Comparison of ENCODE assay signal across 1 fruit fly cellular context in the genomic region with DNA sequence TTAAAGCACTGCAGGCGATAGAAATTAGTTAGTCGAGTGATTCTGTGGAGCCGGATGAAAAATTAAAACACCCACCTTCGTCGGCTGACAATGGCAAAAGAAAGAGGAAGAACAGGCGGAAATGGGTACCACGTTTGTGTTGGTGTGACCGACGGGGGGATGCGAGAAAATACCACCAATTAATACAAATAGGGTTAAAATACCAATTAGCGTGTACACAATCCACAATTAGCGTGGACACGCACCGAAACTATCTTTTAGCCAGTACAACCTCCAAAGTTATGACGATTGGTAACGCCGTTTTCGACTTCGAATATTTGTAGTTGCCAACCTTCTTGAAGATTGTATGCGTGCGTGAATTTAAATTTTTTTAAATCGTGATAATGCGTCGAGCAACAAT.
A peak's percentile ranks its signal among the peaks of the same experiment; 100 is the strongest.
TF ChIP-seq lines count a peak whose summit lies in the region.

RpL30 (minus strand) TSS at position 177 of the 400 bp plus-strand sequence.

TF ChIP-seq in whole organism, embryonic, 481 proteins besides CTCF, POLR2A, EP300 and RAD21 (continued from another document and continues in another):
- TF ChIP-seq chinmo (GFP tag; IDR thresholded peaks at IDR 0.05; lab: Robert Waterston, UW; ENCODE audit: partially characterized antibody), result peak; percentile 86; the same call in 3 of the 4 replicates
- TF ChIP-seq CG11723 (GFP tag; optimal IDR thresholded peaks at IDR 0.05; lab: Kevin White, UChicago), result peak; percentile 89
- TF ChIP-seq CG3726 (GFP tag; IDR thresholded peaks at IDR 0.05; lab: Robert Waterston, UW), result peak; percentile 81
- TF ChIP-seq fu2 (GFP tag; optimal IDR thresholded peaks at IDR 0.05; lab: Kevin White, UChicago), result peak; percentile 77
- TF ChIP-seq CG34376 (GFP tag; optimal IDR thresholded peaks at IDR 0.05; lab: Kevin White, UChicago), result peak; percentile 98
- peak; percentile 91 for TF ChIP-seq gsb-n (tag; optimal IDR thresholded peaks at IDR 0.05; lab: Kevin White, UChicago)
- peak; percentile 95 for TF ChIP-seq CG6854 (GFP tag; optimal IDR thresholded peaks at IDR 0.05; lab: Kevin White, UChicago)
- peak; percentile 63; the same call in 1 of the 2 replicates for TF ChIP-seq toy (GFP tag; IDR thresholded peaks at IDR 0.05; lab: Robert Waterston, UW)
- TF ChIP-seq slbo (GFP tag; IDR thresholded peaks at IDR 0.05; lab: Robert Waterston, UW), result peak; percentile 80
- no peak for TF ChIP-seq zen2 (GFP tag; IDR thresholded peaks at IDR 0.05; lab: Robert Waterston, UW; ENCODE audit: partially characterized antibody)
- TF ChIP-seq CG7271 (tag; optimal IDR thresholded peaks at IDR 0.05; lab: Kevin White, UChicago), result peak; percentile 95
- peak; percentile 83 for TF ChIP-seq pfk (GFP tag; optimal IDR thresholded peaks at IDR 0.05; lab: Kevin White, UChicago)
- TF ChIP-seq Hmr (GFP tag; optimal IDR thresholded peaks at IDR 0.05; lab: Kevin White, UChicago), result peak; percentile 99
- peak; percentile 84 for TF ChIP-seq ewg (GFP tag; optimal IDR thresholded peaks at IDR 0.05; lab: Kevin White, UChicago)
- peak; percentile 85 for TF ChIP-seq CG11695 (GFP tag; IDR thresholded peaks at IDR 0.05; lab: Robert Waterston, UW)
- TF ChIP-seq CG6765 (GFP tag; optimal IDR thresholded peaks at IDR 0.05; lab: Kevin White, UChicago), result peak; percentile 97
- TF ChIP-seq CG9876 (GFP tag; optimal IDR thresholded peaks at IDR 0.05; lab: Kevin White, UChicago), result peak; percentile 94
- TF ChIP-seq kah (GFP tag; optimal IDR thresholded peaks at IDR 0.05; lab: Kevin White, UChicago), result peak; percentile 88
- TF ChIP-seq ERR (GFP tag; optimal IDR thresholded peaks at IDR 0.05; lab: Kevin White, UChicago), result peak; percentile 80
- peak; percentile 86 for TF ChIP-seq CG31365 (tag; optimal IDR thresholded peaks at IDR 0.05; lab: Kevin White, UChicago)
- TF ChIP-seq CG1529 (GFP tag; optimal IDR thresholded peaks at IDR 0.05; lab: Kevin White, UChicago), result peak; percentile 85
- peak; percentile 41; the same call in 1 of the 2 replicates for TF ChIP-seq CG32772 (GFP tag; IDR thresholded peaks at IDR 0.05; lab: Robert Waterston, UW)
- TF ChIP-seq Pdp1 (GFP tag; optimal IDR thresholded peaks at IDR 0.05; lab: Kevin White, UChicago), result peak; percentile 70 to 92
- peak; percentile 83; the same call in 1 of the 2 replicates for TF ChIP-seq ham (GFP tag; IDR thresholded peaks at IDR 0.05; lab: Robert Waterston, UW)
- TF ChIP-seq Vsx1 (GFP tag; optimal IDR thresholded peaks at IDR 0.05; lab: Kevin White, UChicago), result peak; percentile 90
- TF ChIP-seq usp (GFP tag; optimal IDR thresholded peaks at IDR 0.05; lab: Kevin White, UChicago), result no peak
- TF ChIP-seq H15 (GFP tag; IDR thresholded peaks at IDR 0.05; lab: Robert Waterston, UW), result peak; percentile 87
- 0 out of 2 replicates have a peak, but pooled peaks have one; percentile 39 for TF ChIP-seq esg (GFP tag; conservative IDR thresholded peaks at IDR 0.05; lab: Robert Waterston, UW)
- TF ChIP-seq kay (GFP tag; optimal IDR thresholded peaks at IDR 0.05; lab: Kevin White, UChicago), result peak; percentile 59
- peak; percentile 78 for TF ChIP-seq CG17361 (GFP tag; IDR thresholded peaks at IDR 0.05; lab: Robert Waterston, UW)
- peak; percentile 84 for TF ChIP-seq ase (GFP tag; IDR thresholded peaks at IDR 0.05; lab: Robert Waterston, UW)
- peak; percentile 100 for TF ChIP-seq gfzf (GFP tag; optimal IDR thresholded peaks at IDR 0.05; lab: Kevin White, UChicago)
- no peak for TF ChIP-seq pan (optimal IDR thresholded peaks at IDR 0.05; lab: Kevin White, UChicago)
- peak in 1 of 2 experiments; percentile 85 for TF ChIP-seq pan (GFP tag; optimal IDR thresholded peaks at IDR 0.05 in 1 of 2, IDR thresholded peaks at IDR 0.05 in 1 of 2)
- TF ChIP-seq CG8388 (GFP tag; optimal IDR thresholded peaks at IDR 0.05; lab: Kevin White, UChicago), result peak; percentile 82
- peak; percentile 75 for TF ChIP-seq Bdp1 (GFP tag; optimal IDR thresholded peaks at IDR 0.05; lab: Kevin White, UChicago)
- peak; percentile 56 for TF ChIP-seq CG32767 (GFP tag; IDR thresholded peaks at IDR 0.05; lab: Robert Waterston, UW)
- peak; percentile 95 for TF ChIP-seq ash1 (GFP tag; optimal IDR thresholded peaks at IDR 0.05; lab: Kevin White, UChicago)
- TF ChIP-seq chif (GFP tag; optimal IDR thresholded peaks at IDR 0.05; lab: Kevin White, UChicago), result peak; percentile 70 to 87
- TF ChIP-seq nau (GFP tag; optimal IDR thresholded peaks at IDR 0.05; lab: Kevin White, UChicago), result peak; percentile 91
- peak; percentile 70 for TF ChIP-seq CG8765 (GFP tag; IDR thresholded peaks at IDR 0.05; lab: Robert Waterston, UW)
- TF ChIP-seq CG14860 (GFP tag; IDR thresholded peaks at IDR 0.05; lab: Robert Waterston, UW; ENCODE audit: partially characterized antibody), result no peak
- peak in 1 of 3 experiments; percentile 90 for TF ChIP-seq Stat92E (GFP tag; optimal IDR thresholded peaks at IDR 0.05; lab: Kevin White, UChicago)
- peak; percentile 97 for TF ChIP-seq CG1603 (tag; optimal IDR thresholded peaks at IDR 0.05; lab: Kevin White, UChicago)
- TF ChIP-seq tll (GFP tag; optimal IDR thresholded peaks at IDR 0.05; lab: Kevin White, UChicago), result peak in 1 of 2 experiments; percentile 23
- peak; percentile 19; the same call in 1 of the 2 replicates for TF ChIP-seq sna (GFP tag; IDR thresholded peaks at IDR 0.05; lab: Robert Waterston, UW; ENCODE audit: partially characterized antibody)
- peak; percentile 92 for TF ChIP-seq CG10267 (tag; optimal IDR thresholded peaks at IDR 0.05; lab: Kevin White, UChicago)
- peak; percentile 79 for TF ChIP-seq cwo (GFP tag; optimal IDR thresholded peaks at IDR 0.05; lab: Kevin White, UChicago)
- TF ChIP-seq D19B (GFP tag; optimal IDR thresholded peaks at IDR 0.05; lab: Kevin White, UChicago), result peak; percentile 42
- peak; percentile 45 for TF ChIP-seq D19A (tag; optimal IDR thresholded peaks at IDR 0.05; lab: Kevin White, UChicago)
- peak; percentile 50; the same call in 1 of the 2 replicates for TF ChIP-seq dimm (GFP tag; IDR thresholded peaks at IDR 0.05; lab: Robert Waterston, UW)
- peak; percentile 83 for TF ChIP-seq CG18011 (GFP tag; optimal IDR thresholded peaks at IDR 0.05; lab: Kevin White, UChicago)
- peak; percentile 43; the same call in 1 of the 2 replicates for TF ChIP-seq CG7372 (GFP tag; IDR thresholded peaks at IDR 0.05; lab: Robert Waterston, UW)
- peak; percentile 65 for TF ChIP-seq CG1602 (GFP tag; optimal IDR thresholded peaks at IDR 0.05; lab: Kevin White, UChicago)
- peak; percentile 87 for TF ChIP-seq CG4282 (GFP tag; optimal IDR thresholded peaks at IDR 0.05; lab: Kevin White, UChicago)
- peak; percentile 85 for TF ChIP-seq CG14965 (GFP tag; optimal IDR thresholded peaks at IDR 0.05; lab: Kevin White, UChicago; ENCODE audit: borderline replicate concordance)
- TF ChIP-seq dysf (GFP tag; IDR thresholded peaks at IDR 0.05; lab: Robert Waterston, UW), result peak; percentile 84
- peak; percentile 99 for TF ChIP-seq YL-1 (GFP tag; optimal IDR thresholded peaks at IDR 0.05; lab: Kevin White, UChicago)
- peak; percentile 62; the same call in 1 of the 3 replicates for TF ChIP-seq B-H1 (GFP tag; IDR thresholded peaks at IDR 0.05; lab: Robert Waterston, UW)
- TF ChIP-seq CG11504 (tag; optimal IDR thresholded peaks at IDR 0.05; lab: Kevin White, UChicago), result peak; percentile 89
- TF ChIP-seq Dref (GFP tag; IDR thresholded peaks at IDR 0.05; lab: Robert Waterston, UW), result peak; percentile 52
- TF ChIP-seq lola (GFP tag; optimal IDR thresholded peaks at IDR 0.05; lab: Kevin White, UChicago), result peak in 1 of 3 experiments; percentile 62
- peak; percentile 70 for TF ChIP-seq CG4360 (GFP tag; IDR thresholded peaks at IDR 0.05; lab: Robert Waterston, UW)
- TF ChIP-seq CG8359 (GFP tag; optimal IDR thresholded peaks at IDR 0.05; lab: Kevin White, UChicago; ENCODE audit: borderline replicate concordance), result peak; percentile 74
- peak; percentile 84 for TF ChIP-seq CG1647 (GFP tag; optimal IDR thresholded peaks at IDR 0.05; lab: Kevin White, UChicago)
- peak; percentile 80 for TF ChIP-seq CG10979 (tag; optimal IDR thresholded peaks at IDR 0.05; lab: Kevin White, UChicago)
- TF ChIP-seq Side (GFP tag; optimal IDR thresholded peaks at IDR 0.05; lab: Kevin White, UChicago), result peak; percentile 93
- TF ChIP-seq Med (GFP tag; lab: Kevin White, UChicago), result peak; percentile 99
- TF ChIP-seq CG14710 (tag; optimal IDR thresholded peaks at IDR 0.05; lab: Kevin White, UChicago), result peak; percentile 92
- TF ChIP-seq CG7357 (GFP tag; IDR thresholded peaks at IDR 0.05; lab: Robert Waterston, UW), result peak; percentile 55; the same call in 2 of the 3 replicates
- TF ChIP-seq CG13296 (GFP tag; optimal IDR thresholded peaks at IDR 0.05; lab: Kevin White, UChicago), result peak; percentile 94
- TF ChIP-seq Atf3 (GFP tag; optimal IDR thresholded peaks at IDR 0.05; lab: Kevin White, UChicago), result peak; percentile 57
- peak; percentile 75 for TF ChIP-seq sim (GFP tag; IDR thresholded peaks at IDR 0.05; lab: Robert Waterston, UW)
- peak; percentile 60 for TF ChIP-seq CG9215 (GFP tag; IDR thresholded peaks at IDR 0.05; lab: Robert Waterston, UW)
- TF ChIP-seq CG6689 (GFP tag; IDR thresholded peaks at IDR 0.05; lab: Robert Waterston, UW), result peak; percentile 71
- TF ChIP-seq danr (GFP tag; IDR thresholded peaks at IDR 0.05; lab: Robert Waterston, UW), result 0 out of 2 replicates have a peak, but pooled peaks have one; percentile 27
- TF ChIP-seq Xbp1 (GFP tag; optimal IDR thresholded peaks at IDR 0.05; lab: Kevin White, UChicago), result peak; percentile 87
- peak; percentile 82 for TF ChIP-seq CG3163 (GFP tag; optimal IDR thresholded peaks at IDR 0.05; lab: Kevin White, UChicago)
- peak; percentile 87 for TF ChIP-seq zfh2 (GFP tag; optimal IDR thresholded peaks at IDR 0.05; lab: Kevin White, UChicago)
- TF ChIP-seq Scr (GFP tag; IDR thresholded peaks at IDR 0.05; lab: Robert Waterston, UW; ENCODE audit: partially characterized antibody), result peak; percentile 65
- TF ChIP-seq eve (GFP tag; optimal IDR thresholded peaks at IDR 0.05; lab: Kevin White, UChicago), result no peak
- TF ChIP-seq Adf1 (GFP tag; IDR thresholded peaks at IDR 0.05; lab: Robert Waterston, UW), result peak; percentile 72
- peak; percentile 67 for TF ChIP-seq CG9437 (GFP tag; optimal IDR thresholded peaks at IDR 0.05; lab: Kevin White, UChicago)
- TF ChIP-seq sisA (GFP tag; IDR thresholded peaks at IDR 0.05; lab: Robert Waterston, UW), result peak; percentile 56
- TF ChIP-seq CG12744 (GFP tag; optimal IDR thresholded peaks at IDR 0.05; lab: Kevin White, UChicago), result peak; percentile 88
- TF ChIP-seq ro (GFP tag; IDR thresholded peaks at IDR 0.05; lab: Robert Waterston, UW), result peak; percentile 44; the same call in 1 of the 2 replicates
- TF ChIP-seq Sox100B (GFP tag; optimal IDR thresholded peaks at IDR 0.05; lab: Kevin White, UChicago), result peak; percentile 75
- peak; percentile 79 for TF ChIP-seq lilli (GFP tag; optimal IDR thresholded peaks at IDR 0.05; lab: Kevin White, UChicago)
- TF ChIP-seq CG16815 (GFP tag; optimal IDR thresholded peaks at IDR 0.05; lab: Kevin White, UChicago), result peak; percentile 59
- TF ChIP-seq Dfd (GFP tag; optimal IDR thresholded peaks at IDR 0.05; lab: Kevin White, UChicago), result no peak
- TF ChIP-seq CG13287 (GFP tag; IDR thresholded peaks at IDR 0.05; lab: Robert Waterston, UW; ENCODE audit: partially characterized antibody), result peak; percentile 82
- peak; percentile 94 for TF ChIP-seq CG11398 (GFP tag; optimal IDR thresholded peaks at IDR 0.05; lab: Kevin White, UChicago)
- TF ChIP-seq Chrac-16 (GFP tag; optimal IDR thresholded peaks at IDR 0.05; lab: Kevin White, UChicago), result peak; percentile 67
- TF ChIP-seq mirr (GFP tag; optimal IDR thresholded peaks at IDR 0.05; lab: Kevin White, UChicago), result peak; percentile 97
- TF ChIP-seq sr (GFP tag; IDR thresholded peaks at IDR 0.05; lab: Robert Waterston, UW), result peak; percentile 89
- peak; percentile 80 for TF ChIP-seq trh (GFP tag; optimal IDR thresholded peaks at IDR 0.05; lab: Kevin White, UChicago)
- peak; percentile 93 for TF ChIP-seq sob (GFP tag; IDR thresholded peaks at IDR 0.05; lab: Robert Waterston, UW)
- TF ChIP-seq CG15269 (tag; optimal IDR thresholded peaks at IDR 0.05; lab: Kevin White, UChicago), result peak; percentile 79
- peak; percentile 99 for TF ChIP-seq NC2β (GFP tag; optimal IDR thresholded peaks at IDR 0.05; lab: Kevin White, UChicago)
- no peak for TF ChIP-seq prd (optimal IDR thresholded peaks at IDR 0.05; lab: Kevin White, UChicago)
- TF ChIP-seq prd (GFP tag; IDR thresholded peaks at IDR 0.05; lab: Robert Waterston, UW), result peak; percentile 71
- TF ChIP-seq CG10274 (GFP tag; optimal IDR thresholded peaks at IDR 0.05; lab: Kevin White, UChicago), result peak; percentile 79
- peak; percentile 97 for TF ChIP-seq Fer1 (GFP tag; optimal IDR thresholded peaks at IDR 0.05; lab: Kevin White, UChicago)
- TF ChIP-seq ci (GFP tag; IDR thresholded peaks at IDR 0.05; lab: Robert Waterston, UW), result peak; percentile 99
- peak in 1 of 2 experiments; percentile 12 for TF ChIP-seq Trl (optimal IDR thresholded peaks at IDR 0.05; lab: Kevin White, UChicago)
- TF ChIP-seq Trl (GFP tag; optimal IDR thresholded peaks at IDR 0.05; lab: Kevin White, UChicago), result peak; percentile 94
- TF ChIP-seq tio (GFP tag; optimal IDR thresholded peaks at IDR 0.05; lab: Kevin White, UChicago), result peak; percentile 61
- TF ChIP-seq CG9797 (GFP tag; optimal IDR thresholded peaks at IDR 0.05; lab: Kevin White, UChicago), result peak; percentile 100
- 0 out of 3 replicates have a peak, but pooled peaks have one; percentile 55 for TF ChIP-seq CG34224 (GFP tag; IDR thresholded peaks at IDR 0.05; lab: Robert Waterston, UW; ENCODE audit: partially characterized antibody)
- peak; percentile 79 for TF ChIP-seq psq (GFP tag; optimal IDR thresholded peaks at IDR 0.05; lab: Kevin White, UChicago)
- TF ChIP-seq Antp (GFP tag; optimal IDR thresholded peaks at IDR 0.05; lab: Kevin White, UChicago), result peak; percentile 79
- 0 out of 2 replicates have a peak, but pooled peaks have one; percentile 43 for TF ChIP-seq gt (GFP tag; IDR thresholded peaks at IDR 0.05; lab: Robert Waterston, UW)
- TF ChIP-seq org-1 (GFP tag; optimal IDR thresholded peaks at IDR 0.05; lab: Kevin White, UChicago), result peak; percentile 94
- TF ChIP-seq CrebB (tag; optimal IDR thresholded peaks at IDR 0.05; lab: Kevin White, UChicago), result peak; percentile 95
- TF ChIP-seq br (optimal IDR thresholded peaks at IDR 0.05; lab: Kevin White, UChicago), result no peak
- no peak for TF ChIP-seq yki (optimal IDR thresholded peaks at IDR 0.05; lab: Kevin White, UChicago)
- peak; percentile 94 for TF ChIP-seq CG15601 (tag; optimal IDR thresholded peaks at IDR 0.05; lab: Kevin White, UChicago)
- no peak for TF ChIP-seq mld (GFP tag; IDR thresholded peaks at IDR 0.05; lab: Robert Waterston, UW; ENCODE audit: partially characterized antibody)
- TF ChIP-seq zf30C (GFP tag; optimal IDR thresholded peaks at IDR 0.05; lab: Kevin White, UChicago), result peak; percentile 54
- TF ChIP-seq az2 (GFP tag; optimal IDR thresholded peaks at IDR 0.05; lab: Kevin White, UChicago), result peak; percentile 79
- TF ChIP-seq CHES-1-like (GFP tag; optimal IDR thresholded peaks at IDR 0.05; lab: Kevin White, UChicago), result peak; percentile 96
